Fruit fly (Drosophila melanogaster): ENCODE data around the gene Rbf.

Gene Rbf

DNA sequence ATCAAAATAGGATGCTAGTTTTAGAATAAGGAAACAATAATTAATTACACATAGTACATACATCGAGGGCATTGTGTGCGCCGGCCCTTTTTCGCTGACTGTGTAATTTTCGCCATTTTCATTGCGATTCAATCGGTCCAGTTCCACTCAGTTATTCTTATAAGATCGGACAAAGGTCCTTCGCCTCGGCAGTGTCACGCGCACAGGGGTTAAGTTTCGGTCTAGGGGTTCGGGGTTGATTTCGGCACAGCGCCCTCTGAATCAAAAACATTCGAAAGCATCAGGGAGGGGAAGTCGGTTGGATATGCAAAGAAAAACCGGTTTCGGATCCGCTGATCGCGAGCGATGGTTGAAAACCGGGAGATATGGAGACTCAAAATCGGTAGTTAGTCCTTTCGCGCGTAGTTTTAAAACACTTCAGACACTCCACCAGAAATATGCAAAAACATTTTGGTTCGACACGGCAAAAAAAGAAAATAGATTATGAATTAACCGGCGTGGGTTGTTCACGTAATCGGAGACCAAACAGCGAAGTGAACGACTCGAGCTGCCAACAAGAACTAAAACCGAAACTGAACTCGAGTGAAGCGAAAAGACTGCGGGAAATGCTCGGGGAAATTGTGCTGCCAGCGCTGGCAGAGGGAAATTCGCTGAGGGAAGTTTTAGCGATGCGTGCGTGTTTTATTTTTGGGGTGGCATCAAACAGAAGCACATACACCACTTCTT is 34.8 kb upstream of the Rbf start:
- TF ChIP-seq cic (GFP tag; optimal IDR thresholded peaks at IDR 0.05) = no peak
- no peak for TF ChIP-seq CG11617 (GFP tag; optimal IDR thresholded peaks at IDR 0.05)

- TF ChIP-seq Crg-1 (GFP tag; optimal IDR thresholded peaks at IDR 0.05) (no peak), cnc (optimal IDR thresholded peaks at IDR 0.05) (no peak), cic (GFP tag; optimal IDR thresholded peaks at IDR 0.05) (no peak), ovo (GFP tag; optimal IDR thresholded peaks at IDR 0.05) (no peak)
Observed at dm6 chrX:824961-825360, 23.7 kb upstream of the Rbf start.

DNA sequence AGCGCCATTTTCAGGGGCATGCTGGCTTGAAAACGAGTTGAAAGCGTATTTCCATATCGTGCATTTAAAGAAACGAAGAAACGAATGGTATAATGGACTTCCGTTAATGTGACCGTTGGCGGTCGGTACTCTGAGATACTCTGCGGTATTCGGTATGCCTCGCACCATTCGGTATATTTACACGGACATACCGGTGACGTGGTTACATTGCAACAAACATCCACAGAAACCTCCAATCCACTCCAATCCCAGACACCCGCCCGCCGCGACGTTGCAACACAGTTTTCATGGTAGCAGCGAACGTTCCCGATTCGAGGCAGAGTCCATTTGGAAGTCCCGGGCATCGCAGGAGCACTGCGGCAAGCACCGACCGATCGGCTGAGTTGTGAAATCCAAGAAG is 4.6 kb upstream of the Rbf start, which contains the start of gene Sec22:
Gene Sec22 (plus strand): TSS at position 170 of the 400 bp plus-strand sequence.
- TF ChIP-seq pad (GFP tag; optimal IDR thresholded peaks at IDR 0.05) = peak; percentile 3
- no peak for TF ChIP-seq Crg-1 (GFP tag; optimal IDR thresholded peaks at IDR 0.05)
- peak; percentile 2 for TF ChIP-seq CG7101 (tag; optimal IDR thresholded peaks at IDR 0.05)
- TF ChIP-seq bab1 (GFP tag; optimal IDR thresholded peaks at IDR 0.05) = peak; percentile 54
- TF ChIP-seq CG1620 (GFP tag; optimal IDR thresholded peaks at IDR 0.05) = peak; percentile 4

DNA sequence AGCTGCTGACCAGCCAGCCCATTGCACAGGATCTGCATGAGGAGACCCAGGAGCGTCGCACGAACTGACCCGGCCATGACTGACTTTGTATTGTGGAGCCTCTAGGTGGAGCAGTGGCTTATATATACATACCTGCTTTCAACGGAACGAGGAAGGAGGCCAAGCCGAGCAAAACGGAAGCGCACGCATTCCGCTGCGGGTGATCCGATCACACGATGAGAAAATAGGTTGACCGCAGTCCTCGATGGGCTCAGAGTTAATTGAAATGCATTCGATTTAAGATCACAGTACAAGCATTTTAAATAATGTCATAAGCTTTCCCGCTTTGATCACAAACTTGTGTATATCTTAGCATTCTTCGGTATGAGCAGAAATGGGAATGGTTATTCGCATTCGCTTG is 3.5 kb upstream of the Rbf start, which contains the start of gene CG13358:
Gene CG13358 (minus strand): TSS at position 101 of the 400 bp plus-strand sequence.
- TF ChIP-seq Mnt (GFP tag; optimal IDR thresholded peaks at IDR 0.05) (no peak), toe (GFP tag; optimal IDR thresholded peaks at IDR 0.05) (no peak), Clk (GFP tag; optimal IDR thresholded peaks at IDR 0.05) (no peak), CG33017 (tag; optimal IDR thresholded peaks at IDR 0.05) (no peak), kay (GFP tag; ENCODE audit: borderline replicate concordance) (no peak), CG1620 (GFP tag; optimal IDR thresholded peaks at IDR 0.05) (no peak), CG5204 (GFP tag; optimal IDR thresholded peaks at IDR 0.05) (no peak), pad (GFP tag; optimal IDR thresholded peaks at IDR 0.05) (no peak), CG7045 (GFP tag; optimal IDR thresholded peaks at IDR 0.05) (no peak), cnc (optimal IDR thresholded peaks at IDR 0.05) (no peak), CG12768 (GFP tag; optimal IDR thresholded peaks at IDR 0.05) (no peak), CG11617 (GFP tag; optimal IDR thresholded peaks at IDR 0.05) (no peak), CG7101 (tag; optimal IDR thresholded peaks at IDR 0.05) (no peak), bab1 (GFP tag; optimal IDR thresholded peaks at IDR 0.05) (no peak), Hr96 (GFP tag; optimal IDR thresholded peaks at IDR 0.05) (no peak), tj (GFP tag; optimal IDR thresholded peaks at IDR 0.05) (no peak), ovo (GFP tag; optimal IDR thresholded peaks at IDR 0.05) (no peak), Crg-1 (GFP tag; optimal IDR thresholded peaks at IDR 0.05) (no peak), cic (GFP tag; optimal IDR thresholded peaks at IDR 0.05) (no peak)

dm6 chrX:803370-803769 is 2.1 kb upstream of the Rbf start, which contains the start of gene CG13359:
CG13359 (minus strand) TSS chrX:803470.
- TF ChIP-seq CG11617 (GFP tag; optimal IDR thresholded peaks at IDR 0.05) (no peak), pad (GFP tag; optimal IDR thresholded peaks at IDR 0.05) (no peak), cic (GFP tag; optimal IDR thresholded peaks at IDR 0.05) (no peak), CG5204 (GFP tag; optimal IDR thresholded peaks at IDR 0.05) (no peak), toe (GFP tag; optimal IDR thresholded peaks at IDR 0.05) (no peak), Crg-1 (GFP tag; optimal IDR thresholded peaks at IDR 0.05) (no peak), Hr96 (GFP tag; optimal IDR thresholded peaks at IDR 0.05) (no peak), CG12768 (GFP tag; optimal IDR thresholded peaks at IDR 0.05) (no peak)

- peak; percentile 34 for TF ChIP-seq CG7101 (tag; optimal IDR thresholded peaks at IDR 0.05)
- TF ChIP-seq CG1620 (GFP tag; optimal IDR thresholded peaks at IDR 0.05) = peak; percentile 55
- TF ChIP-seq CG7045 (GFP tag; optimal IDR thresholded peaks at IDR 0.05) = no peak
- peak; percentile 35 for TF ChIP-seq CG14711 (tag; optimal IDR thresholded peaks at IDR 0.05)
- TF ChIP-seq Mnt (GFP tag; optimal IDR thresholded peaks at IDR 0.05) = peak; percentile 95
- no peak for TF ChIP-seq CG33017 (tag; optimal IDR thresholded peaks at IDR 0.05)
- peak; percentile 99 for TF ChIP-seq ovo (GFP tag; optimal IDR thresholded peaks at IDR 0.05)
- peak; percentile 92 for TF ChIP-seq pad (GFP tag; optimal IDR thresholded peaks at IDR 0.05)
- TF ChIP-seq tj (GFP tag; optimal IDR thresholded peaks at IDR 0.05) = peak; percentile 51
- TF ChIP-seq Crg-1 (GFP tag; optimal IDR thresholded peaks at IDR 0.05) = peak; percentile 48
- TF ChIP-seq CG12768 (GFP tag; optimal IDR thresholded peaks at IDR 0.05) = no peak
- TF ChIP-seq bab1 (GFP tag; optimal IDR thresholded peaks at IDR 0.05) = peak; percentile 84
- TF ChIP-seq cic (GFP tag; optimal IDR thresholded peaks at IDR 0.05) = peak; percentile 51
Observed at dm6 chrX:796397-796989, 4.8 kb downstream of the Rbf start.

dm6 chrX:792923-793322 is 8.4 kb downstream of the Rbf start, which contains the start of gene CG16989:
CG16989 (plus strand) TSS chrX:793147.
- TF ChIP-seq CG7101 (tag; optimal IDR thresholded peaks at IDR 0.05) (no peak), bab1 (GFP tag; optimal IDR thresholded peaks at IDR 0.05) (peak; percentile 54)

All from whole organism, adult.